Worm (Caenorhabditis elegans): Measurements from ENCODE around the gene wah-1.

DNA sequence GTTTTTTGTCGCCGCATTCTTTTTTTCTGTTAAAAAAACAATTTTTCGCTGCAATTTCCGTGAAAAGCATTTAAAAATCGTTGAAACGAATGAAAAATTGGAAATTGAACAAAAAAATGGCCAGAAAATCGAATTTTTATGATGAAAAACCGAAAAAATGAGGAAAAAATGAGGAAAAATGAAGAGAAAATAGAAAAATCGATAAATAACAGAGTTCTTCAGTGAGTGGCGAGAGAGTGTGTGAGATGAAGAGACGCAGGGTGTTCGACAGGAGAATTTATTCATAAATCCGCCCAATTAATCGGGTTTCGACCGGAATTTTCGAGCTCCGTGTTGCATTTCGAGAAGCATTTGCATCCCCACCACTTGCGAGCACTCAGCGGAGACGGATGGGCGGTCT lies 18.6 kb upstream of the wah-1 start, which contains the start of gene Y56A3A.28:
- TF ChIP-seq skn-1 (tag; optimal IDR thresholded peaks at IDR 0.05): no peak
- no peak for TF ChIP-seq hlh-17 (GFP tag; optimal IDR thresholded peaks at IDR 0.05; ENCODE audit: borderline replicate concordance)
- no peak for TF ChIP-seq unc-62 (GFP tag; optimal IDR thresholded peaks at IDR 0.05)
- TF ChIP-seq dpl-1 (GFP tag; optimal IDR thresholded peaks at IDR 0.05): peak in 1 of 3 experiments; percentile 14
- TF ChIP-seq jun-1 (tag; optimal IDR thresholded peaks at IDR 0.05): no peak
- no peak for TF ChIP-seq egl-27 (tag; optimal IDR thresholded peaks at IDR 0.05)
- TF ChIP-seq lin-13 (GFP tag; optimal IDR thresholded peaks at IDR 0.05): no peak
- TF ChIP-seq unc-30 (tag; optimal IDR thresholded peaks at IDR 0.05): no peak
- TF ChIP-seq nhr-85 (tag): no peak
- TF ChIP-seq snpc-4 (tag; optimal IDR thresholded peaks at IDR 0.05): no peak

Data from whole organism, L1 larva.